Worm (Caenorhabditis elegans): ENCODE data around the gene C18H7.12.

C18H7.12 gene

DNA sequence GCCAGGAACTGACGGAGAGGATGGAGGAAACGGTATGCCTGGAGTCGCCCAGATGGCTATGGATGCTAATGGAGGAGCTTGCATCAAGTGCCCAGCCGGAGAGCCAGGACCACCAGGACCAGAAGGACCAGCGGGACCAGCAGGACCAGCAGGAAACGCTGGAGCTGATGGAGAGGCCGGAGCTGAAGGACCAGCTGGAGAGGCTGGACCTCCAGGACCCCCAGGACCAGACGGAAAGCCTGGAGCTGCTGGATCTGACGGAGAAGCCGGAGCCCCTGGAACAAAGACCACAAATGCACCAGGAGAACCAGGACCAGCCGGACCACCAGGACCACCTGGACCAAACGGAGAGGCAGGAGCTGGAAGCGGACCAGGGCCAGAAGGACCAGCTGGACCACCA is 17.2 kb upstream of the C18H7.12 start:
- TF ChIP-seq hlh-13 (GFP tag; optimal IDR thresholded peaks at IDR 0.05) (no peak), gmeb-2 (tag; optimal IDR thresholded peaks at IDR 0.05) (no peak), ttx-3 (tag; optimal IDR thresholded peaks at IDR 0.05) (no peak), pat-9 (tag; optimal IDR thresholded peaks at IDR 0.05) (no peak), fkh-10 (GFP tag; optimal IDR thresholded peaks at IDR 0.05) (no peak), pha-2 (tag; optimal IDR thresholded peaks at IDR 0.05) (no peak), pag-3 (tag; optimal IDR thresholded peaks at IDR 0.05; ENCODE audit: borderline replicate concordance) (no peak), lim-6 (tag; optimal IDR thresholded peaks at IDR 0.05) (no peak), ceh-31 (tag; optimal IDR thresholded peaks at IDR 0.05) (no peak)

DNA sequence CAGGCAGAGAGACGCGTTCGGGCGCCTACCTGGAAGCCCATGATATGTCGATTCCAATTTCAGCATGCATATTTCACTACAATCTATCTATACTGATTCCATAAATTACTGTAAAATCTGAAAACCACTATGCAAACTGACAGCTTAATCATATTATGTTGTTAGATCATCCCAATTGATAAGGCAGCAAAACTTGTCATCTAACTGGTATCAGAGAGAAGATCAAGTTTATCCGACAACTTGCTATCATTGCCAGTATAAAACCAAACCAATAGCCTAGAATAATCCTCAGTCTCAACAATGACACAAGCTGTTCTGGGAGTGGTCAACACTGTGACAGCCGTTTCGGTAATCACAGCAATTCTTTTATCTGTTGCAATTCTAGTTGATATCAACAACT is 16.5 kb upstream of the C18H7.12 start, which contains the start of gene col-102:
Gene col-102 (plus strand): TSS at position 301 of the 400 bp plus-strand sequence.
- TF ChIP-seq C38D4.7 (GFP tag; optimal IDR thresholded peaks at IDR 0.05): no peak
- no peak for TF ChIP-seq zip-5 (tag; optimal IDR thresholded peaks at IDR 0.05)
- TF ChIP-seq ceh-30 (tag; optimal IDR thresholded peaks at IDR 0.05): no peak
- no peak for TF ChIP-seq ceh-31 (tag; optimal IDR thresholded peaks at IDR 0.05)
- TF ChIP-seq unc-42 (tag; optimal IDR thresholded peaks at IDR 0.05): no peak
- TF ChIP-seq pat-9 (tag; optimal IDR thresholded peaks at IDR 0.05): no peak
- no peak for TF ChIP-seq syd-9 (tag; optimal IDR thresholded peaks at IDR 0.05)
- no peak for TF ChIP-seq npax-4 (tag; optimal IDR thresholded peaks at IDR 0.05)
- no peak for TF ChIP-seq madf-2 (tag; optimal IDR thresholded peaks at IDR 0.05)
- no peak for TF ChIP-seq nhr-11 (tag; optimal IDR thresholded peaks at IDR 0.05)
- TF ChIP-seq sdc-2 (tag; optimal IDR thresholded peaks at IDR 0.05): no peak
- TF ChIP-seq odd-2 (tag; optimal IDR thresholded peaks at IDR 0.05): no peak

- TF ChIP-seq C08G9.2 (tag; optimal IDR thresholded peaks at IDR 0.05): no peak
- TF ChIP-seq ceh-2 (tag; optimal IDR thresholded peaks at IDR 0.05): no peak
- no peak for TF ChIP-seq sdc-2 (tag; optimal IDR thresholded peaks at IDR 0.05)
- TF ChIP-seq dmd-4 (tag; optimal IDR thresholded peaks at IDR 0.05; ENCODE audit: borderline replicate concordance): no peak
Observed at ce11 chrIV:603543-603942, 15.9 kb upstream of the C18H7.12 start, which contains the start of gene prmt-4. prmt-4 (minus strand) TSS chrIV:603643.

DNA sequence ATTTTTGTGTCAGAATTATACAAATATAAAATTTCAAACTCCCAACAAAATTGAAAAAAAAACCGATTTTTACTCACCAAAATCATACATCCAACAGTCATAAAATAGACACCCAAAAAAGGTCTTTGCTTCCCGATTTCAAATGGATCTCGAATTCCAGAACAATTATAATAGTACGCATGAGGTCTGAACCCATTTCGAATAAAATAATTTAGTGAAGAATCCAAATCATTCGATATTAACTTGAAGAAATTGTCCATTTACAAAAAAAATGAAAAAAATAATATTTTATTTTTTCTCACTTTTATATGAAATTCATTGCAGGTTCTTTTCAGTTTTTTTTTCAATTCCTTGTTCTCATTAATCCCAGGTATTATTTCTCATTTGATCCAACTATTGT is 14.0 kb upstream of the C18H7.12 start, which contains the start of gene srt-59:
Gene srt-59 (minus strand): TSS at position 101 of the 400 bp plus-strand sequence.
- TF ChIP-seq madf-2 (tag; optimal IDR thresholded peaks at IDR 0.05): no peak

DNA sequence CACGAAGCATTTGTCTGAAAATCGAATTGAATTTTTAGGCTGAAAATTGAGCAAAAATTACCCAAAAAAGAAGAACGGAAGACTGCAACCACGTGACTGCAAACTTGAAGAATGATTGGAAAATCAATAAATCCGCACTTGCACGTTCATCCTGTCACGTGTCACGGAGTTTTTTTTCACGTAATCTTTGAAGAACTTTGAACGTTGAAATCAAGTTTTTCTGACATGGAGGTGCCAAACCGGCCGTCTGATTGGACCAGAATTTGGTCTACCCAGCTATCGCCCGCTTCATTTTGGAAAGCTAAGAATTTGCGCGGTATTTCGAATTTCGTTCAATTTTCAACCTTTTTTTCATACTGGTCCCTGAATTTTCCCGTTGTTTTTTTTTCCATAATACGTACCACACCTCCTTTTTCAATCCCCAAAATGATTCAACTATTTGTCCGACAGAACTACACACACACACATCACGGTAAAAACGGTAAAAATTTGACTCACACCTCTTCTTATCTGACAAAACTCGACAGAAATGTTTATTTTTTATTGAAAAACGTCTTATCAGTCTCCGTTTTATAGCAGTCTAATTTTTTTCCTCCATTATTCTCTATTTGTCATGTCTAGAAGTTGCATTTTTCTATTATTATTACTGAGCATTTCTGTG is 8.8 kb upstream of the C18H7.12 start, which contains the start of the genes C18H7.7 and C18H7.11:
Gene C18H7.7 (minus strand): TSS at position 101 of the 661 bp plus-strand sequence.
Gene C18H7.11 (plus strand): TSS at position 611 of the 661 bp plus-strand sequence.
- TF ChIP-seq hlh-30 (tag; optimal IDR thresholded peaks at IDR 0.05; ENCODE audit: insufficient read depth) (peak; percentile 9), fkh-6 (tag; optimal IDR thresholded peaks at IDR 0.05) (no peak)

ce11 chrIV:594840-595239 is 7.2 kb upstream of the C18H7.12 start:
- no peak for TF ChIP-seq ceh-30 (tag; optimal IDR thresholded peaks at IDR 0.05)
- TF ChIP-seq unc-55 (GFP tag; optimal IDR thresholded peaks at IDR 0.05): no peak
- TF ChIP-seq ztf-16 (tag; optimal IDR thresholded peaks at IDR 0.05): no peak
- no peak for TF ChIP-seq ceh-31 (tag; optimal IDR thresholded peaks at IDR 0.05)
- no peak for TF ChIP-seq fkh-6 (tag; optimal IDR thresholded peaks at IDR 0.05)
- no peak for TF ChIP-seq che-1 (tag; optimal IDR thresholded peaks at IDR 0.05)
- no peak for TF ChIP-seq mec-3 (tag; optimal IDR thresholded peaks at IDR 0.05; ENCODE audit: borderline replicate concordance)
- TF ChIP-seq elt-2 (tag; optimal IDR thresholded peaks at IDR 0.05): no peak
- no peak for TF ChIP-seq K02D7.2 (tag; optimal IDR thresholded peaks at IDR 0.05)
- TF ChIP-seq pha-4 (tag; optimal IDR thresholded peaks at IDR 0.05): no peak
- no peak for TF ChIP-seq lin-11 (tag; optimal IDR thresholded peaks at IDR 0.05)
